Worm (Caenorhabditis elegans) whole organism, L4 larva: Measurements from ENCODE around the gene grk-1.

Source experiments
- F37D6.2 ChIP-seq: sonication (generic microtip); optimal IDR thresholded peaks from 2 replicates; lab custom pipeline; 2016; ENCODE audit warnings: mild to moderate bottlenecking, missing genetic modification characterization, missing compliant biosample characterization
- Y105C5A.15 ChIP-seq: fragments of 200-800 bp; sonication (Bioruptor generic); IDR thresholded peaks from 2 replicates; pipeline ENCODE4 v1.3.6; 2022; ENCODE audit warnings: missing genetic modification characterization, missing compliant biosample characterization
- attf-4 ChIP-seq: sonication (generic microtip); optimal IDR thresholded peaks from 3 replicates; lab custom pipeline; 2017; ENCODE audit warnings: missing biosample characterization, missing genetic modification characterization
- daf-12 ChIP-seq: fragments of 150-350 bp; optimal IDR thresholded peaks from 2 replicates; lab custom pipeline; 2014; ENCODE audit warnings: missing biosample characterization, missing genetic modification reagents, missing genetic modification characterization
- dve-1 ChIP-seq: sonication (generic microtip); optimal IDR thresholded peaks from 2 replicates; lab custom pipeline; 2017; ENCODE audit warnings: antibody characterized with exemption, mild to moderate bottlenecking, missing genetic modification characterization, missing compliant biosample characterization; ENCODE audit not compliant: insufficient read depth
- lir-3 ChIP-seq: sonication (generic microtip); optimal IDR thresholded peaks from 2 replicates; lab custom pipeline; 2016; ENCODE audit warnings: mild to moderate bottlenecking, missing genetic modification characterization, missing compliant biosample characterization
- mdl-1 ChIP-seq, 2 experiments: fragments of 150-350 bp in 1 of 2; sonication (generic microtip) in 1 of 2; optimal IDR thresholded peaks; 2 replicates each; lab custom pipeline; 2014 to 2017; ENCODE audit warnings: missing biosample characterization in 2 of 2, missing genetic modification characterization in 2 of 2
- unc-130 ChIP-seq: sonication (generic microtip); optimal IDR thresholded peaks from 2 replicates; lab custom pipeline; 2016; ENCODE audit warnings: missing genetic modification reagents, missing genetic modification characterization, missing compliant biosample characterization
- zag-1 ChIP-seq: fragments of 150-350 bp; optimal IDR thresholded peaks from 2 replicates; lab custom pipeline; 2014; ENCODE audit warnings: missing biosample characterization, missing genetic modification characterization

DNA sequence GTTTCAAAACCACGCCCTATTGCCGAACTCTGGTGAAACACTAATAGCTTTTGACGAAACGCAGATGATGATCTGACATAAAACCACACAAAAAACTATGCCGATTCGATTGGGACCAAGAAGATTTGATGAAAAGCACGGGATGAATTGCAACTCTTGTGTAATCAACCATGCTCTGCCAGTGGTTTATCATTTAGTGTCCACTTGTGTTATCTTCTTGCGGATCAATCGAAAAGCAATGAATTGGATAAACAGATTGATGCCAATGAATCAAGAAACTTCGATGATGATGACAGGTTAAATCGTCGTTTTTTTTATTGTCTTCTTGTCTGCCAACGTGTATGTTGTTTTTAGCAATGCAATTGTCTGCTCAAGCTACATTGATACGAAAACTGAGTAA, 23.0 kb upstream of the grk-1 start, which contains the start of gene F42G10.1:
- TF ChIP-seq daf-12 (tag; lab: Kevin White, UChicago) (no peak), dve-1 (tag; lab: Kevin White, UChicago) (no peak), Y105C5A.15 (GFP tag; lab: Robert Waterston, UW) (no peak), attf-4 (tag; lab: Kevin White, UChicago) (no peak), zag-1 (no peak), mdl-1 (tag; optimal IDR thresholded peaks at IDR 0.05; lab: Kevin White, UChicago) (no peak), unc-130 (no peak), F37D6.2 (tag; lab: Kevin White, UChicago) (no peak), lir-3 (no peak)
